Worm (Caenorhabditis elegans): ENCODE data around the gene hst-1.

Gene hst-1

DNA sequence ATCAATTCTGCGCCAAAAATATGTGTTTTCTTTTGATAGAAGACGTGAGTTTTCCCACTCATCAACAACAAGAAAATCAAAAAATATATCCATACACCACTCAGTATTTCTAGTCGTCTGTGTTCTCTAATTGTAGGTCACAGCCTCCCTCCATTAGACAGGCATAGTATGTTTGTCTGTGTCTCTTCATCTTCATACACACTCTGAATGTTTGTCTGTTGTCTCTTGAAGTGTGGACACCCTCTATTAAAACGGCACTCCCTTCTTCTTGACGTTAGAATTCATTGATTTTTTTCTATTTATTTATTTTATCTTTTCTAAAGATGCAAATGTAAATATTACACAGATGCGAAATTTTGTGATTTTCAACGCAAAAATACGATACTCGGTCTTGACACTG lies 46.0 kb upstream of the hst-1 start:
- TF ChIP-seq ceh-2 (tag; optimal IDR thresholded peaks at IDR 0.05) = no peak
- no peak for TF ChIP-seq T23F11.4 (GFP tag; optimal IDR thresholded peaks at IDR 0.05)
- TF ChIP-seq ceh-48 (tag; optimal IDR thresholded peaks at IDR 0.05) = peak; percentile 31
- peak; percentile 66 for TF ChIP-seq nfya-1 (tag; optimal IDR thresholded peaks at IDR 0.05)
- TF ChIP-seq dmd-4 (tag; optimal IDR thresholded peaks at IDR 0.05; ENCODE audit: borderline replicate concordance) = no peak
- TF ChIP-seq Y22D7AL.16 (tag; optimal IDR thresholded peaks at IDR 0.05) = no peak

DNA sequence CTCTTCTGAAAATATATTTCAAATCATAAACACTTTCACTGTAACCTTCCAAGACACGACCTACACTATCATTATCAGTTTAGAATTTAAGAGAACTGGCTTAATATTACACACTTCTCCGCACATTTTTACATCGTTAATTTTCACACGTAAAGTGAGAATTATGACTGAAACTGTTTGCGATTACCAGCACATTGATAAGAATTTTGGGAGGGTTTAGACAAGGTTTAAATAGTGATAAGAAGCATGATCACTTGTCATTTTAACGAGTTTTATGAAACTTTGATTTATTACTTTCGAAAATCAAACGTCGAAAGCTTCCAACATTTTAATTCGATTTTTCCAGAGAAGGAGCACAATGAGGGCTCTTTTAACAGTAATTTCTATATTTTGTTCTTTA lies 39.2 kb upstream of the hst-1 start, which contains the start of gene F21D5.3:
TSS of gene F21D5.3 (plus strand) at position 347 of the 400 bp plus-strand sequence.
- TF ChIP-seq hlh-6 (tag; optimal IDR thresholded peaks at IDR 0.05) = no peak
- TF ChIP-seq elt-2 (tag; optimal IDR thresholded peaks at IDR 0.05) = peak; percentile 55
- TF ChIP-seq ceh-45 (GFP tag; IDR thresholded peaks at IDR 0.05) = no peak
- no peak for TF ChIP-seq madf-2 (tag; optimal IDR thresholded peaks at IDR 0.05)

DNA sequence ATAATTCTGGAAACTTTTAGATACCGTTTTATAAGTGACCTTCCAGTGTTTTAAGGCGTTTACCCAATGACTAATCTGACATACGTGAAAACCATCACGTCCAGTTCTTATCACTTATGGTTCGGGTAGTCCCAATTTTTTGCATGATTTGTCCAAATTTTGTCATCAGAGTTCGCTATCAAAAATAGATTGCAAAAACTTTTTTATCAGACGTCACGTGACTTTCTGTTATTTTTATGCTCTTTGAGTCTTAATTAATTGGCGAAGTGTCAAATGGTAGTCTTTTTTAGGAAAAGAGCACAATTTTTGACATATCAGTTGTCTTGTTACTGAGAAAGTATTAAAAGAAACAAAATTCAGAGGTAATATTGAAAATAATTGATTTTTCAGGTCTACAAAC lies 38.3 kb upstream of the hst-1 start:
- TF ChIP-seq hlh-30 (tag; optimal IDR thresholded peaks at IDR 0.05; ENCODE audit: insufficient read depth) = peak; percentile 56
- no peak for TF ChIP-seq dve-1 (tag; optimal IDR thresholded peaks at IDR 0.05)

DNA sequence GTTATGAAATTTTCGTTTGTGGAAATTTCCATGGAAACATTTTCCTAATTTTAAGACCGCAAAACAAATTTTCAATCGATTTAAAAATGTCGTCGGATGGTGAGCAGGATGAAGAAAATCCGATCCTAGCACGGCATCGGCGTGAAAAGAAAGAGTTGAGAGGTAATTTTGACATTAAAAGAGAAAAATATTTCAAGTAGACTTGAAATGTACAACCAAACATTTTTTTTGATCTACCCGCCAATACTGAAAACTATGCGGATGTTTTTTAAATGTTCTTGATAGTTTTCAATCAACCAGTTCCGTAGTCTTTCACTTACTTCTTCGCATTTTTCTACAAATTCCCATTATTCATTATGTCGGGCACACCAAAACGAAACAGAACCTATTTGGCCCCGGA lies 36.8 kb upstream of the hst-1 start, which contains the start of gene otub-3:
TSS of gene otub-3 (plus strand) at position 56 of the 400 bp plus-strand sequence.
- TF ChIP-seq Y22D7AL.16 (tag; optimal IDR thresholded peaks at IDR 0.05) (no peak), ceh-14 (tag; optimal IDR thresholded peaks at IDR 0.05) (no peak), pqm-1 (tag; optimal IDR thresholded peaks at IDR 0.05) (no peak), lim-6 (tag; optimal IDR thresholded peaks at IDR 0.05) (no peak), pha-4 (tag; optimal IDR thresholded peaks at IDR 0.05) (no peak), tbx-7 (tag; optimal IDR thresholded peaks at IDR 0.05) (no peak), pag-3 (tag; optimal IDR thresholded peaks at IDR 0.05; ENCODE audit: borderline replicate concordance) (no peak)

DNA sequence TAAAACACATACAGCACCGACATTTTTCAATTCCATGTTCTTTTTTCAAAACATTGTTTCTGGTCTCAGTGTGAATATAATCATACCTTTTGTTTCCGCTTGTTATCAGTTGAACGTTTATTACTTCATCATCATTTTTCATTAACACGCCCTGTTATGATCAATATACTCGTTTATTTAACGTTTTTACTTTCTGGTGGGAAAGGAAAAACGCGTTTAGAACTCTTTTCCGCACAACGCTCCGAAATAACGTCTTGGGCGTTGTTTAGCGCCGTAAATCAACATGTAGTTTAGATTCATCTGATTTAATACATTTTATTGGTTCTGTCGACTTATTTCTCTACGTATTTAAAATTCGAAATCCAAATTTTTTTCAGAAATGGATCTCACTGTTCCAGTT lies 34.0 kb upstream of the hst-1 start, which contains the start of gene pgm-3:
TSS of gene pgm-3 (plus strand) at position 378 of the 400 bp plus-strand sequence.
- TF ChIP-seq hlh-6 (tag; optimal IDR thresholded peaks at IDR 0.05) (no peak), hlh-30 (tag; optimal IDR thresholded peaks at IDR 0.05; ENCODE audit: insufficient read depth) (no peak), syd-9 (tag; optimal IDR thresholded peaks at IDR 0.05) (no peak), pros-1 (tag; optimal IDR thresholded peaks at IDR 0.05) (no peak), ceh-48 (tag; optimal IDR thresholded peaks at IDR 0.05) (no peak), ets-4 (tag; optimal IDR thresholded peaks at IDR 0.05) (no peak), pha-2 (tag; optimal IDR thresholded peaks at IDR 0.05) (no peak), pha-4 (tag; optimal IDR thresholded peaks at IDR 0.05) (no peak), ceh-45 (GFP tag; IDR thresholded peaks at IDR 0.05) (no peak), pat-9 (tag; optimal IDR thresholded peaks at IDR 0.05) (no peak), zip-5 (tag; optimal IDR thresholded peaks at IDR 0.05) (no peak), pqm-1 (tag; optimal IDR thresholded peaks at IDR 0.05) (no peak), C38D4.7 (GFP tag; optimal IDR thresholded peaks at IDR 0.05) (no peak), ceh-30 (tag; optimal IDR thresholded peaks at IDR 0.05) (no peak)

DNA sequence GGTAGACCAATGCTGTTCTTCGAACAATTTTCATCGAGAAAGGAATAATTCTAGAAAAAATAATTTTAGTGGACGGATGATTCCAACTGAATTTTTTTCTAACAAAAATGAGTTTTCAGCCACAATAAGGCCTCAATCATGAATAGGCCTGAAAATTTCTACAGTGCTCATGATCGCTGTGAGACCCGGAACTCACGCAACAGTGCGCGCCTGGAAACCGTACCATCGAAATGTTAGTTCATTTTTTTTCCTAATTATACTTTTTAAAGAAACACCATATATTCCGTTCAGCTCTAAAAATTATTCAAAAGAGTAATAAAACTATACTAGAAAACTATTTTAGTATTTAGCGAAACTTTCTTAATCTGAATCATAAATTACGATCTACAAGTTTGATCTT lies 33.6 kb upstream of the hst-1 start:
- TF ChIP-seq C38D4.7 (GFP tag; optimal IDR thresholded peaks at IDR 0.05) (no peak), nfya-1 (tag; optimal IDR thresholded peaks at IDR 0.05) (no peak), lin-11 (tag; optimal IDR thresholded peaks at IDR 0.05) (no peak), ttx-3 (tag; optimal IDR thresholded peaks at IDR 0.05) (no peak), pag-3 (tag; optimal IDR thresholded peaks at IDR 0.05; ENCODE audit: borderline replicate concordance) (no peak), ceh-18 (tag; optimal IDR thresholded peaks at IDR 0.05) (no peak), ceh-6 (GFP tag; optimal IDR thresholded peaks at IDR 0.05) (no peak)

All from whole organism, late embryonic.